Worm (Caenorhabditis elegans) whole organism, L4 larva: ENCODE data around the gene jac-1.

Experiments
- F26F4.8 ChIP-seq: fragments of 200-800 bp; sonication (Bioruptor generic); conservative IDR thresholded peaks from 2 replicates; pipeline ENCODE4 v1.3.6; 2022; ENCODE audit warnings: missing genetic modification characterization, missing compliant biosample characterization
- F44E2.7 ChIP-seq: fragments of 200-800 bp; sonication (Bioruptor generic); IDR thresholded peaks from 2 replicates; pipeline ENCODE4 v2.1.2; 2022; ENCODE audit warnings: missing genetic modification characterization, missing compliant biosample characterization
- Y5F2A.4 ChIP-seq: fragments of 200-800 bp; sonication (Bioruptor generic); optimal IDR thresholded peaks from 2 replicates; lab custom pipeline; 2018; ENCODE audit warnings: mild to moderate bottlenecking, missing genetic modification characterization, missing compliant biosample characterization
- aha-1 ChIP-seq: fragments of 150-350 bp; peaks from one replicate; lab custom pipeline; 2014; ENCODE audit warnings: missing biosample characterization, missing genetic modification characterization
- ceh-28 ChIP-seq: fragments of 150-350 bp; optimal IDR thresholded peaks from 2 replicates; lab custom pipeline; 2014; ENCODE audit warnings: missing biosample characterization, missing genetic modification reagents, missing genetic modification characterization
- ceh-62 ChIP-seq: sonication (generic microtip); optimal IDR thresholded peaks from 2 replicates; lab custom pipeline; 2017; ENCODE audit warnings: missing biosample characterization, missing genetic modification characterization
- cey-2 ChIP-seq: sonication (generic microtip); optimal IDR thresholded peaks from 3 replicates; lab custom pipeline; 2017; ENCODE audit warnings: missing genetic modification characterization, mild to moderate bottlenecking, missing compliant biosample characterization, antibody characterized with exemption, borderline replicate concordance; ENCODE audit not compliant: insufficient read depth
- duxl-1 ChIP-seq: sonication (generic microtip); optimal IDR thresholded peaks from 2 replicates; lab custom pipeline; 2016; ENCODE audit warnings: mild to moderate bottlenecking, missing genetic modification characterization, moderate library complexity, missing compliant biosample characterization; ENCODE audit not compliant: poor library complexity
- egl-43 ChIP-seq: fragments of 200-800 bp; sonication (Bioruptor generic); IDR thresholded peaks from 2 replicates; pipeline ENCODE4 v1.3.6; 2022; ENCODE audit warnings: missing genetic modification reagents, missing genetic modification characterization, missing compliant biosample characterization
- gei-8 ChIP-seq: fragments of 200-800 bp; sonication (Bioruptor generic); optimal IDR thresholded peaks from 2 replicates; lab custom pipeline; 2018; ENCODE audit warnings: mild to moderate bottlenecking, missing genetic modification characterization, missing compliant biosample characterization
- hlh-11 ChIP-seq: fragments of 200-800 bp; sonication (Bioruptor generic); optimal IDR thresholded peaks from 2 replicates; lab custom pipeline; 2018; ENCODE audit warnings: mild to moderate bottlenecking, missing genetic modification characterization, missing compliant biosample characterization
- hlh-30 ChIP-seq: sonication (generic microtip); optimal IDR thresholded peaks from 2 replicates; lab custom pipeline; 2017; ENCODE audit warnings: antibody characterized with exemption, mild to moderate bottlenecking, missing genetic modification characterization, missing compliant biosample characterization; ENCODE audit not compliant: insufficient read depth
- lim-7 ChIP-seq: fragments of 200-800 bp; sonication (Bioruptor generic); IDR thresholded peaks from 2 replicates; pipeline ENCODE4 v1.3.6; 2022; ENCODE audit warnings: missing genetic modification characterization, missing compliant biosample characterization
- lin-1 ChIP-seq: fragments of 200-800 bp; sonication (Bioruptor generic); IDR thresholded peaks from 2 replicates; pipeline ENCODE4 v1.3.6; 2022; ENCODE audit warnings: missing genetic modification reagents, missing genetic modification characterization, missing compliant biosample characterization
- lin-15B ChIP-seq: fragments of 150-350 bp; sonication (generic microtip); optimal IDR thresholded peaks from 3 replicates; lab custom pipeline; 2014; ENCODE audit warnings: missing biosample characterization, missing genetic modification characterization
- lsy-2 ChIP-seq, 2 experiments: fragments of 150-350 bp in 1 of 2; sonication (generic microtip) in 1 of 2; optimal IDR thresholded peaks; 2 replicates each; lab custom pipeline; 2014 to 2017; ENCODE audit warnings: missing biosample characterization in 2 of 2, missing genetic modification characterization in 2 of 2
- madf-5 ChIP-seq, 2 experiments: fragments of 200-800 bp; sonication (Bioruptor generic); IDR thresholded peaks; 2 replicates each; pipeline ENCODE4 v1.3.6; 2022; ENCODE audit warnings: missing compliant biosample characterization in 2 of 2, missing genetic modification characterization in 2 of 2
- mdl-1 ChIP-seq, 2 experiments: fragments of 150-350 bp in 1 of 2; sonication (generic microtip) in 1 of 2; optimal IDR thresholded peaks; 2 replicates each; lab custom pipeline; 2014 to 2017; ENCODE audit warnings: missing biosample characterization in 2 of 2, missing genetic modification characterization in 2 of 2
- mes-2 ChIP-seq: sonication (generic microtip); optimal IDR thresholded peaks from 2 replicates; lab custom pipeline; 2016; ENCODE audit warnings: missing genotype, mild to moderate bottlenecking, missing genetic modification characterization, missing compliant biosample characterization; ENCODE audit not compliant: poor library complexity, severe bottlenecking
- mxl-2 ChIP-seq: fragments of 200-800 bp; sonication (Bioruptor generic); conservative IDR thresholded peaks from 2 replicates; pipeline ENCODE4 v1.3.6; 2022; ENCODE audit warnings: missing genetic modification reagents, missing genetic modification characterization, missing compliant biosample characterization
- nhr-102 ChIP-seq: sonication (generic microtip); optimal IDR thresholded peaks from 2 replicates; lab custom pipeline; 2016; ENCODE audit warnings: mild to moderate bottlenecking, missing genetic modification characterization, moderate library complexity, missing compliant biosample characterization
- nhr-111 ChIP-seq: fragments of 200-800 bp; sonication (Bioruptor generic); optimal IDR thresholded peaks from 2 replicates; lab custom pipeline; 2018; ENCODE audit warnings: mild to moderate bottlenecking, missing genetic modification characterization, missing compliant biosample characterization
- nhr-25 ChIP-seq: sonication (generic microtip); optimal IDR thresholded peaks from 2 replicates; lab custom pipeline; 2017; ENCODE audit warnings: missing genetic modification characterization, mild to moderate bottlenecking, missing compliant biosample characterization, antibody characterized with exemption, moderate library complexity, borderline replicate concordance; ENCODE audit not compliant: insufficient read depth
- nhr-28 ChIP-seq: fragments of 150-350 bp; optimal IDR thresholded peaks from 2 replicates; lab custom pipeline; 2014; ENCODE audit warnings: missing biosample characterization, missing genetic modification characterization
- nhr-41 ChIP-seq: fragments of 200-800 bp; sonication (Bioruptor generic); IDR thresholded peaks from 2 replicates; pipeline ENCODE4 v1.3.6; 2022; ENCODE audit warnings: missing genetic modification reagents, missing genetic modification characterization, missing compliant biosample characterization
- php-3 ChIP-seq: fragments of 200-800 bp; sonication (Bioruptor generic); IDR thresholded peaks from 2 replicates; pipeline ENCODE4 v1.3.6; 2022; ENCODE audit warnings: missing genetic modification reagents, missing genetic modification characterization, missing compliant biosample characterization
- pqm-1 ChIP-seq: sonication (generic microtip); optimal IDR thresholded peaks from 2 replicates; lab custom pipeline; 2017; ENCODE audit warnings: missing biosample characterization, missing genetic modification characterization
- sdz-12 ChIP-seq: fragments of 200-800 bp; sonication (Bioruptor generic); optimal IDR thresholded peaks from 2 replicates; lab custom pipeline; 2018; ENCODE audit warnings: mild to moderate bottlenecking, missing genetic modification characterization, missing compliant biosample characterization
- set-16 ChIP-seq: fragments of 200-800 bp; sonication (Bioruptor generic); IDR thresholded peaks from 2 replicates; pipeline ENCODE4 v1.3.6; 2022; ENCODE audit warnings: missing genetic modification reagents, missing genetic modification characterization, missing compliant biosample characterization
- snpc-1.2 ChIP-seq: fragments of 200-800 bp; sonication (Bioruptor generic); IDR thresholded peaks from 2 replicates; pipeline ENCODE4 v1.3.6; 2022; ENCODE audit warnings: missing genetic modification reagents, missing genetic modification characterization, missing compliant biosample characterization
- spr-3 ChIP-seq: fragments of 200-800 bp; sonication (Bioruptor generic); optimal IDR thresholded peaks from 2 replicates; lab custom pipeline; 2018; ENCODE audit warnings: mild to moderate bottlenecking, missing genetic modification characterization, missing compliant biosample characterization
- tag-97 ChIP-seq: fragments of 200-800 bp; sonication (Bioruptor generic); IDR thresholded peaks from 2 replicates; pipeline ENCODE4 v1.3.6; 2022; ENCODE audit warnings: missing genetic modification characterization, missing compliant biosample characterization
- tra-1 ChIP-seq: fragments of 200-800 bp; sonication (Bioruptor generic); IDR thresholded peaks from 2 replicates; pipeline ENCODE4 v1.3.6; 2022; ENCODE audit warnings: missing genetic modification reagents, missing genetic modification characterization, missing compliant biosample characterization
- unc-62 ChIP-seq, 3 experiments: fragments of 150-350 bp in 1 of 3; sonication (generic microtip); optimal IDR thresholded peaks in 2 of 3; peaks in 1 of 3; 1 replicate in 1 of 3; 2 replicates in 2 of 3; lab custom pipeline; 2014 to 2017; ENCODE audit warnings: missing biosample characterization in 3 of 3, missing genetic modification characterization in 3 of 3, missing genetic modification reagents in 3 of 3, missing genotype in 1 of 3
- vab-7 ChIP-seq: fragments of 200-800 bp; sonication (Bioruptor generic); IDR thresholded peaks from 2 replicates; pipeline ENCODE4 v1.3.6; 2022; ENCODE audit warnings: missing genetic modification reagents, missing genetic modification characterization, missing compliant biosample characterization
- zag-1 ChIP-seq: fragments of 150-350 bp; optimal IDR thresholded peaks from 2 replicates; lab custom pipeline; 2014; ENCODE audit warnings: missing biosample characterization, missing genetic modification characterization
- zfp-2 ChIP-seq: sonication (generic microtip); optimal IDR thresholded peaks from 2 replicates; lab custom pipeline; 2016; ENCODE audit warnings: mild to moderate bottlenecking, missing genetic modification characterization, missing compliant biosample characterization

Gene jac-1

DNA sequence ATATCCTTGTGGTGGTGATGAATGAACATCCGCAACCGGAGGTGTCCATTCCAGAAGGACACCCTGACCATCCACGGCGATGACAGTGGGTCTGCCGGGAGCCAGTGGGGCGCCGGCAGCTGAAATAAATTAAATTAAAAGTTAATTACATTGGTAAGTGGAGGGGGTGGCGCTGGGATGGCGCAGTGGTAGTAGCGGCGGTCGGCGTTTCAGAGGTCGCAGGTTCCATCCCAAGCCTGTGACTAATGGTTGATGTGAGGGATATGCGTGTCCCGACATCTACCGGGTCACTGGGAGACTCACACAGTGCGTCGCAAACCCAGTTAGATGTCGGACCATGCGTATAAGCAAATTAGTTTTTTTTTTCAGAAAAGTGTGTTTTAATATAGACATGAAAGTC, 21.2 kb downstream of the jac-1 start:
- peak; percentile 41; the same call in 1 of the 2 replicates for TF ChIP-seq set-16 (GFP tag; lab: Robert Waterston, UW)
- TF ChIP-seq cey-2: no peak
- no peak for TF ChIP-seq tra-1 (GFP tag; lab: Robert Waterston, UW)
- no peak for TF ChIP-seq pqm-1 (tag; lab: Kevin White, UChicago)
- no peak for TF ChIP-seq duxl-1 (tag; lab: Kevin White, UChicago)
- peak; percentile 88 for TF ChIP-seq snpc-1.2
- no peak for TF ChIP-seq nhr-41 (GFP tag; lab: Robert Waterston, UW)
- no peak for TF ChIP-seq sdz-12 (GFP tag; lab: Kevin White, UChicago)
- TF ChIP-seq lin-1 (GFP tag; lab: Robert Waterston, UW): no peak
- no peak for TF ChIP-seq mxl-2
- TF ChIP-seq zag-1 (tag; lab: Kevin White, UChicago): no peak
- TF ChIP-seq aha-1 (tag; lab: Kevin White, UChicago): no peak
- TF ChIP-seq zfp-2 (tag; lab: Kevin White, UChicago): no peak
- no peak for TF ChIP-seq Y5F2A.4 (GFP tag; lab: Kevin White, UChicago)
- no peak for TF ChIP-seq mes-2 (tag; lab: Kevin White, UChicago)
- TF ChIP-seq, all 104 proteins: peak for 2

DNA sequence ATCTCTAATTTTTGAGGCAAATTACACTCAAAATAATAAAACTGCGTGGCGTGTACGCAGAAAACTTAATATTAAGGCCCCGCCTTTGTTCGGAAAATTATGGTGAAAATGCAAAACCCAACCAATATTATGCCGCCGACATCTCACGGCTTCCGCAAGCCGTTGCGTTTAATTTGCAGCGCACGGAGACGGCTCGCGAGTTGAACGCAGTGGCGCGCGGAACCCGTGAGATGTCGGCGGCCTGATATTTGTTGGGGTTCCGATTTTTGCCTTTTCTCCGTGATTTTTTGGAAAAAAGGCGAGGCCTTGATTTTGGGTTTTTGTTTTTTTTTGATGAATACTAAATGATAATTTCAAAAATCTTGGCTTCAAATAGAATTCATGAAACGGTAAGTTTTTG, 25.6 kb downstream of the jac-1 start:
- TF ChIP-seq unc-62 (GFP tag; optimal IDR thresholded peaks at IDR 0.05 in 1 of 2; lab: Kevin White, UChicago) (peak in 1 of 2 experiments; percentile 32), unc-62 (tag; optimal IDR thresholded peaks at IDR 0.05; lab: Kevin White, UChicago) (no peak), nhr-28 (tag; lab: Kevin White, UChicago) (no peak)

DNA sequence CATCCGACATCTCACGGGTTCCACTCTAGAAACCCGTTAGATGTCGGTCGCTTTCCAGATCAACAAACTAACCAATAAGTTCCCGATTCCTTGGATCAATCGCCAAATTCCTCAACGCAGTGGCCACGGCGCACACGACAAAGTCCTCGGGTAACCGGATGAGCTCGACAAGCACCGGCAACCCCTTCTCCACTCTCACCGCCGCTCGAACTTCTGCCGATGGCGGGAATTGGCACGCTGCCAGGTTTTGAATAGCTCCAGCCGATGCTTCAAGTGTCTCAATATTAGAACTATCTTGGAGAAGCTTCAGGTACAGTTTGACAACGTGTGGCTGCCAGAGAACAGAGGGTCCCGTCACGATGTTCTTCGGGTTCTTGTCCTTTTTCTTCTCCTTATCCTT, 27.0 kb downstream of the jac-1 start:
- no peak for TF ChIP-seq nhr-41 (GFP tag; lab: Robert Waterston, UW)
- TF ChIP-seq hlh-30 (tag; lab: Kevin White, UChicago): no peak
- TF ChIP-seq hlh-11 (tag; lab: Kevin White, UChicago): no peak
- no peak for TF ChIP-seq ceh-62
- no peak for TF ChIP-seq madf-5 (GFP tag; IDR thresholded peaks at IDR 0.05; lab: Robert Waterston, UW)
- TF ChIP-seq egl-43 (GFP tag; lab: Robert Waterston, UW): no peak
- TF ChIP-seq nhr-111 (GFP tag; lab: Kevin White, UChicago): no peak
- peak; percentile 64 for TF ChIP-seq set-16 (GFP tag; lab: Robert Waterston, UW)
- no peak for TF ChIP-seq tag-97 (GFP tag; lab: Robert Waterston, UW)

DNA sequence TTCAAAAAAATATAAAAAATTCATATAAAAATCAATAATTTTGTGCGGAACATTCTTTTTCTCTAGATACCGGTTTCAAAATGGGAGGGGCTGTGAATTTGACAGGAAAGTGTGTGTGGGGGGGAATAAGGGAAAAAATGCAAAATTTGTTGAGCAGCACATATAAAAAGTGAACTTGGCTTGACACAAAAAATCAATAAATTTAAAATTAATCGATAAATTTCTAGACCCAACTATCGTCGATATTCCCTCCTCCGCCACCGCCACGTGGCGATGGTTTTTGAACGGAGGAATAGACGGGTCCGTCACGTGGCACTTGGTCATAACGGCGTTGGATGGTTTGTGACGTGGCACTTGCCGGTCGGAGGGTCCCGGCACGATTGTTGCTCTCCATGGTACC, 28.7 kb downstream of the jac-1 start:
- no peak for TF ChIP-seq F44E2.7
- TF ChIP-seq lin-15B (tag; lab: Kevin White, UChicago): no peak
- TF ChIP-seq lim-7 (GFP tag; lab: Robert Waterston, UW): no peak
- 0 out of 2 replicates have a peak, but pooled peaks have one; percentile 47 for TF ChIP-seq snpc-1.2
- TF ChIP-seq nhr-25 (tag; lab: Kevin White, UChicago): no peak
- TF ChIP-seq nhr-111 (GFP tag; lab: Kevin White, UChicago): no peak
- no peak for TF ChIP-seq lsy-2 (tag; optimal IDR thresholded peaks at IDR 0.05; lab: Kevin White, UChicago)
- TF ChIP-seq mdl-1 (tag; optimal IDR thresholded peaks at IDR 0.05; lab: Kevin White, UChicago): no peak
- peak; percentile 60 for TF ChIP-seq ceh-28 (tag; lab: Kevin White, UChicago)
- no peak for TF ChIP-seq nhr-102
- no peak for TF ChIP-seq vab-7
- TF ChIP-seq gei-8: no peak
- no peak for TF ChIP-seq php-3 (GFP tag; lab: Robert Waterston, UW)
- TF ChIP-seq F26F4.8 (GFP tag; lab: Robert Waterston, UW): no peak
- no peak for TF ChIP-seq cey-2
- TF ChIP-seq spr-3 (GFP tag; lab: Kevin White, UChicago): no peak
